Fruit fly (Drosophila melanogaster): ENCODE measurements around the gene Tango6.

Tango6 gene

DNA sequence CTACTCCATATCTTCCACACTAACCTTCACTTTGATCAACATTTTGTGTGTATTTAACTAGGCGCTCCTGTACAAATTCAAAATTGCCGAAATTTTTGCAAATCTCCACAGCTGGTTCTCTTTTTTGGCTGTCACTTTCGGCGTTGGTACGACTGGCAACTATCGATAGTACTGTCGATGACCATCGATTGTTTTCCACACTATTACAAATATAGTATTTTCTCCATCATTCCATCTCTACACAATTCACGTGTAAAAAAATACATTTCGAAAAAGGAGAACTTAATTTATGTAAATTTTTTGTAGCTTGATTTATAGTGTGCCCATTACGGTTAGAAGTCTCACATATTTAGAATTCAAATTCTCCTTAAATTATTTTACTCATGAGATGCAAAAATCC, 17.2 kb upstream of the Tango6 start, which contains the start of gene Nedd8 (continued):
- TF ChIP-seq CG30403 (GFP tag; optimal IDR thresholded peaks at IDR 0.05) (no peak), CG10462 (GFP tag; optimal IDR thresholded peaks at IDR 0.05) (no peak), gfzf (GFP tag; optimal IDR thresholded peaks at IDR 0.05) (peak; percentile 63), dysf (GFP tag; IDR thresholded peaks at IDR 0.05) (no peak), slou (GFP tag; optimal IDR thresholded peaks at IDR 0.05) (no peak), CG33557 (GFP tag; optimal IDR thresholded peaks at IDR 0.05) (no peak), Scr (GFP tag; IDR thresholded peaks at IDR 0.05; ENCODE audit: partially characterized antibody) (peak; percentile 86), Tbp (GFP tag; optimal IDR thresholded peaks at IDR 0.05) (no peak), Poxn (GFP tag; IDR thresholded peaks at IDR 0.05) (no peak), Dfd (GFP tag; optimal IDR thresholded peaks at IDR 0.05) (no peak), CG1602 (GFP tag; optimal IDR thresholded peaks at IDR 0.05) (no peak), CG16813 (GFP tag; IDR thresholded peaks at IDR 0.05; ENCODE audit: partially characterized antibody) (peak; percentile 83), CG4424 (GFP tag; optimal IDR thresholded peaks at IDR 0.05) (no peak), Sin3A (optimal IDR thresholded peaks at IDR 0.05) (peak; percentile 11), H2.0 (GFP tag; IDR thresholded peaks at IDR 0.05) (no peak), Fer2 (tag; optimal IDR thresholded peaks at IDR 0.05) (no peak), Six4 (GFP tag; optimal IDR thresholded peaks at IDR 0.05) (no peak), CG6683 (GFP tag; optimal IDR thresholded peaks at IDR 0.05) (no peak), pnt (GFP tag; optimal IDR thresholded peaks at IDR 0.05) (no peak), NFAT (GFP tag; IDR thresholded peaks at IDR 0.05) (no peak), HLH3B (GFP tag; IDR thresholded peaks at IDR 0.05) (no peak), CG3163 (GFP tag; optimal IDR thresholded peaks at IDR 0.05) (peak; percentile 54), Hmr (GFP tag; optimal IDR thresholded peaks at IDR 0.05) (peak; percentile 17), Side (GFP tag; optimal IDR thresholded peaks at IDR 0.05) (no peak), CG5180 (GFP tag; optimal IDR thresholded peaks at IDR 0.05) (no peak), Neu2 (GFP tag; optimal IDR thresholded peaks at IDR 0.05; ENCODE audit: borderline replicate concordance) (no peak), Hr78 (GFP tag; optimal IDR thresholded peaks at IDR 0.05) (no peak), Pdp1 (GFP tag; optimal IDR thresholded peaks at IDR 0.05) (peak in 1 of 2 experiments; percentile 13), CG3726 (GFP tag; IDR thresholded peaks at IDR 0.05) (no peak), CG8478 (optimal IDR thresholded peaks at IDR 0.05) (no peak), btn (GFP tag; optimal IDR thresholded peaks at IDR 0.05) (no peak), ham (GFP tag; IDR thresholded peaks at IDR 0.05) (no peak), ERR (GFP tag; optimal IDR thresholded peaks at IDR 0.05) (no peak), cg (GFP tag; optimal IDR thresholded peaks at IDR 0.05) (no peak), Max (GFP tag; optimal IDR thresholded peaks at IDR 0.05) (no peak), dati (GFP tag; IDR thresholded peaks at IDR 0.05) (no peak), CG2129 (GFP tag; IDR thresholded peaks at IDR 0.05; ENCODE audit: partially characterized antibody) (peak; percentile 74), vvl (GFP tag; IDR thresholded peaks at IDR 0.05) (peak; percentile 86), CTCF (GFP tag; optimal IDR thresholded peaks at IDR 0.05) (peak; percentile 62), Hand (GFP tag; optimal IDR thresholded peaks at IDR 0.05) (no peak), zfh1 (GFP tag; IDR thresholded peaks at IDR 0.05) (no peak), Xrp1 (GFP tag; IDR thresholded peaks at IDR 0.05) (peak; percentile 20; the same call in 1 of the 2 replicates), Nf-YA (GFP tag; IDR thresholded peaks at IDR 0.05) (no peak), dmrt99B (tag; optimal IDR thresholded peaks at IDR 0.05) (no peak), tna (GFP tag; IDR thresholded peaks at IDR 0.05; ENCODE audit: partially characterized antibody) (peak; percentile 69), Rfx (GFP tag; IDR thresholded peaks at IDR 0.05) (no peak; the same call in 1 of the 2 replicates), B-H2 (GFP tag; optimal IDR thresholded peaks at IDR 0.05) (peak; percentile 22), chinmo (GFP tag; IDR thresholded peaks at IDR 0.05; ENCODE audit: partially characterized antibody) (peak; percentile 86; the same call in 3 of the 4 replicates), CG33213 (GFP tag; optimal IDR thresholded peaks at IDR 0.05) (peak; percentile 15), HLH4C (GFP tag; IDR thresholded peaks at IDR 0.05; ENCODE audit: partially characterized antibody) (peak; percentile 78), CG9797 (GFP tag; optimal IDR thresholded peaks at IDR 0.05) (peak; percentile 76), C15 (GFP tag; IDR thresholded peaks at IDR 0.05) (no peak), Deaf1 (tag; optimal IDR thresholded peaks at IDR 0.05) (no peak)
